Fruit fly (Drosophila melanogaster): ENCODE data around the gene RpS15Aa.

RpS15Aa gene

dm6 chrX:13287854-13288376 is 49.6 kb downstream of the RpS15Aa start, which contains the start of gene Remo:
Gene Remo (plus strand): TSS chrX:13288051.
- TF ChIP-seq psq (optimal IDR thresholded peaks at IDR 0.05), result no peak
- no peak for TF ChIP-seq Dll (optimal IDR thresholded peaks at IDR 0.05)
- TF ChIP-seq CG8478 (optimal IDR thresholded peaks at IDR 0.05), result no peak
- no peak for TF ChIP-seq EcR (GFP tag; optimal IDR thresholded peaks at IDR 0.05)
- TF ChIP-seq usp (GFP tag; optimal IDR thresholded peaks at IDR 0.05), result no peak

- TF ChIP-seq EcR (GFP tag; optimal IDR thresholded peaks at IDR 0.05), result no peak
Observed at dm6 chrX:13285749-13286336, 51.7 kb downstream of the RpS15Aa start.
